Worm (Caenorhabditis elegans): ENCODE measurements around the gene M116.5.

M116.5 gene

ce11 chrIV:8454076-8454475 lies 33.2 kb upstream of the M116.5 start:
- TF ChIP-seq tbx-11 (GFP tag; IDR thresholded peaks at IDR 0.05): no peak

DNA sequence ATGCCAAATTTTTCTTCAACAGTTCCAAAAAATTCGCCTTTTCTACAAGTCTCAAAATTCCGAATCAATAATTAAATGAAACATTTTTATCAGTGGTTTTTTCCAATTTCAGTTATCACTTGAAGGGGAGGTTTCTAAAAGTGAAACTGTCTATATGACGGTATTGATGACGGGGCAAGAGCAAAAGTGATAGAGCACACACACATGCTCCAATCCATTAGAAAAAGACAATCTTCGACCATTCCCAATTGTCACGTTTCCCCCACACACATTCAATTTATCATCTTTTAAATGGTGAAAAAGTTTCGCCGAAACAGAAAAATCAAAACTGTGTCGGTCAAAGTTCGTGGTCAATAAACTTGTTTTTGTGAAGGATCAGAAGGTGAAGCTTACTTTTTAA lies 32.3 kb upstream of the M116.5 start:
- TF ChIP-seq hnd-1 (tag; optimal IDR thresholded peaks at IDR 0.05) (no peak), ets-7 (tag; optimal IDR thresholded peaks at IDR 0.05) (no peak), ceh-36 (tag; optimal IDR thresholded peaks at IDR 0.05) (no peak), flt-1 (GFP tag; IDR thresholded peaks at IDR 0.05) (no peak), sea-1 (GFP tag; conservative IDR thresholded peaks at IDR 0.05) (no peak)

DNA sequence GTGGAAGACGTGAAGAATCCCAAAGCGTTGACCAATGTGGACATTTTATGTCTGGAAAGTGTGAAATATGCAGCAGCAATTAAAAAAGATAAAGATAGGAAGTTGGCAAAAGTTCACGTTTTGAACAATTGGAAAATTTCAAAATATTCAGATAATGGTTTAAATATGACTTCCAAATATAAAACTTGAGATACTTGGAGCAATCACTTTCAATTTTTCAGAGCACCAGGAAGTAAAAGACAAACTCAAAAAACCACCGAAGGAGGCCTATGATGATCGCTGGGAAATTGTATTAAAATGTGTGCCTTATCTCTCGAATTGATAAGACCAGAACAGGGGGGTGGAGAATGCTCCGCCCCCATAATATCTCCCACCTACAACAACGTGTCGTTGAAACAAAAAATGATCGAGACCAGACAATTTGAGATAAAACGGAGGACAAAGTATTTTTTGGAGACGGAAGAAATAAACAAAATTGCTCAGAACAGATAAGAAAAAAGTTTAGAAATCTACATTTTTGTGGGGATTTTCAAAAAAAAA lies 30.9 kb upstream of the M116.5 start, which contains the start of gene eppl-1:
Gene eppl-1, minus strand, starts transcription at position 51 of the 540 bp plus-strand sequence.
- TF ChIP-seq hmbx-1 (tag; optimal IDR thresholded peaks at IDR 0.05) (no peak), tbx-11 (GFP tag; IDR thresholded peaks at IDR 0.05) (no peak), F13C5.2 (tag; optimal IDR thresholded peaks at IDR 0.05) (no peak), tra-4 (tag; optimal IDR thresholded peaks at IDR 0.05) (no peak), flt-1 (GFP tag; IDR thresholded peaks at IDR 0.05) (no peak), sea-1 (GFP tag; conservative IDR thresholded peaks at IDR 0.05) (no peak), tbx-37 (GFP tag; conservative IDR thresholded peaks at IDR 0.05) (no peak), ama-1 (optimal IDR thresholded peaks at IDR 0.05) (no peak), ceh-36 (tag; optimal IDR thresholded peaks at IDR 0.05) (no peak), B0310.2 (tag; optimal IDR thresholded peaks at IDR 0.05) (no peak), aly-1 (tag; optimal IDR thresholded peaks at IDR 0.05) (no peak), hnd-1 (tag; optimal IDR thresholded peaks at IDR 0.05) (no peak), hmg-4 (GFP tag; optimal IDR thresholded peaks at IDR 0.05) (no peak), pes-1 (GFP tag; IDR thresholded peaks at IDR 0.05) (no peak), ets-7 (tag; optimal IDR thresholded peaks at IDR 0.05) (no peak), scrt-1 (GFP tag; IDR thresholded peaks at IDR 0.05) (no peak), ceh-13 (GFP tag; optimal IDR thresholded peaks at IDR 0.05) (no peak)

DNA sequence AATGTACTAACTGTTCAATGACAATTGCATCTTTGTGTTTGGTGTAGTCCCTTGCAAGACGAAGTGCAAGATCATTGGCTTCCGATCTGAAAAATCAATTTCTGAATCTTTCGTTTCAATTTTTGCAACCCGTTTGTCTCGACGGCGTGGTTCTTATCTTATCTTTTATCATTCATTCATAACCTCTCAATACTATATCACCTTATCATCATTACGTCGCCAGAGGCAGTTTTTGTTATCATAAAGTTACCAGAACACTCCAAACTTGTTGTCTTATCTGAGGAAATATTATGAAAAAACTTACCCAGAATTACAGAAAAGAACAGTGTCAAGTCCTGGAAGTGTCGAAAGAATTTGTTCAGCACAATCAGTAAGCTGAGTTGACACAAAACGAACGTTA lies 29.7 kb upstream of the M116.5 start:
- TF ChIP-seq pes-1 (GFP tag; IDR thresholded peaks at IDR 0.05) (no peak), aly-1 (tag; optimal IDR thresholded peaks at IDR 0.05) (no peak), B0310.2 (tag; optimal IDR thresholded peaks at IDR 0.05) (no peak), flt-1 (GFP tag; IDR thresholded peaks at IDR 0.05) (no peak), hnd-1 (tag; optimal IDR thresholded peaks at IDR 0.05) (no peak), ceh-13 (GFP tag; optimal IDR thresholded peaks at IDR 0.05) (no peak), tbx-11 (GFP tag; IDR thresholded peaks at IDR 0.05) (no peak), F13C5.2 (tag; optimal IDR thresholded peaks at IDR 0.05) (no peak)

DNA sequence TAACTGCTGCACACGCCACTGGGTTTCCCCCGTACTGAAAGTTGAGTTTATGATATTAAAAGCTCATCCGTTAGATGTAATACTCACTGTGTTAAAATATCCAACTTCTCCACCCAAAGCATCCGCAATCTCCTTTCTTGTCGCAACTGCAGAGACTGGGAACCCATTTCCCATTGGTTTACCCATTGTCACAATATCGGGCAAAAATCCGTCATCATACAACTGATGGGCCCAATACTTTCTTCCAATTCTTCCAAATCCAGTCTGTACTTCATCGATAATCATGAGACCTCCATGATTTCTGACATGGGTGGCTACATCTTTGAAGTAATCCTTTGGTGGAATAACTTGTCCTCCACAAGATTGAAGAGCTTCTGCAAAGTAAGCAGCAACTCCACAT lies 29.0 kb upstream of the M116.5 start:
- TF ChIP-seq aly-1 (tag; optimal IDR thresholded peaks at IDR 0.05): no peak
- TF ChIP-seq scrt-1 (GFP tag; IDR thresholded peaks at IDR 0.05): no peak
- TF ChIP-seq hmbx-1 (tag; optimal IDR thresholded peaks at IDR 0.05): no peak
- no peak for TF ChIP-seq B0310.2 (tag; optimal IDR thresholded peaks at IDR 0.05)
- no peak for TF ChIP-seq hnd-1 (tag; optimal IDR thresholded peaks at IDR 0.05)
- no peak for TF ChIP-seq tbx-11 (GFP tag; IDR thresholded peaks at IDR 0.05)

DNA sequence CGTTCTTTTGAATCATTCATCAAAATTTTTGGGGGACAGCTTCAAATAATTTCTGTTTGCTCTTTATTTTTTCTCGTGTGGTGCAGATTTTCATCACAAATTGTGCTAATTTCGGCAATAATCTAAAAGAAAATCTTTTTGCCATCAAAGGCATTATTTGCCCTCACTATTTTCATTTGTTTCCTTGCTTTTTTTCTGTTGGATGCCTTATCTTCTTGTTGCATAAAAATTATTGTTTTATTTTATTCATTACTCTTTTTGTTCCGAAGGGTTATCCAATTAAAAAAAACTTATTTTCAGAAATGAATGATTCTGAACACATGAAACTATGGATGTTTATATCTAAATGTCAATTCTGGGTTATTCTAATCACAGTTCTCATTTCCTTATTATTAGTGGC lies 26.0 kb upstream of the M116.5 start, which contains the start of gene T01B11.1:
Gene T01B11.1, plus strand, starts transcription at position 301 of the 400 bp plus-strand sequence.
- TF ChIP-seq scrt-1 (GFP tag; IDR thresholded peaks at IDR 0.05): no peak
- no peak for TF ChIP-seq hmg-4 (GFP tag; optimal IDR thresholded peaks at IDR 0.05)
- TF ChIP-seq ets-7 (tag; optimal IDR thresholded peaks at IDR 0.05): no peak
- no peak for TF ChIP-seq ceh-13 (GFP tag; optimal IDR thresholded peaks at IDR 0.05)
- no peak for TF ChIP-seq flt-1 (GFP tag; IDR thresholded peaks at IDR 0.05)
- TF ChIP-seq hmbx-1 (tag; optimal IDR thresholded peaks at IDR 0.05): no peak
- no peak for TF ChIP-seq F13C5.2 (tag; optimal IDR thresholded peaks at IDR 0.05)
- no peak for TF ChIP-seq ama-1 (optimal IDR thresholded peaks at IDR 0.05)
- no peak for TF ChIP-seq hnd-1 (tag; optimal IDR thresholded peaks at IDR 0.05)
- no peak for TF ChIP-seq ceh-36 (tag; optimal IDR thresholded peaks at IDR 0.05)
- TF ChIP-seq B0310.2 (tag; optimal IDR thresholded peaks at IDR 0.05): no peak

DNA sequence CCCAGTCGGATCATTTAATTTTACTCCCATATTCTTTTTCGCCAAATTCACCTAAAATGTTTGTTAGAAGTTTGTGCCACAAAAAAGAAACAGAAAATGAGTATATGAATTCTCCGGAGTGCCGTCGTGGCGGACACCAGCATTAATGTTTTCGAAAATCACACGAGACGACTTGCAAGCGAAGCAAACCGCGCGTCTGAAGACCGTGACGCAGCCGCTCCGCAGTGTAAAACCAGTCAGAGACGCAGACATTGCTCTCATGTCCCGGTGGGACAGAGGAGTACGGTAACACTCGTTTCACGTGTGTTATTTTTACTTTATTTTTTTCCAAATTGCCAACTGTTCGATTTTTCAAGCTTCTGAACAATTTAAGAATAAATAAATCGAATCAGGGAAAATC lies 11.8 kb upstream of the M116.5 start, which contains the start of the genes T26A8.4 and pdtf-1:
Gene T26A8.4, minus strand, starts transcription at position 185 of the 400 bp plus-strand sequence.
Gene pdtf-1, plus strand, starts transcription at position 330 of the 400 bp plus-strand sequence.
- TF ChIP-seq tbx-37 (GFP tag; conservative IDR thresholded peaks at IDR 0.05) (no peak), tra-4 (tag; optimal IDR thresholded peaks at IDR 0.05) (no peak), hnd-1 (tag; optimal IDR thresholded peaks at IDR 0.05) (no peak), flt-1 (GFP tag; IDR thresholded peaks at IDR 0.05) (peak; percentile 37; the same call in 1 of the 2 replicates), hmg-4 (GFP tag; optimal IDR thresholded peaks at IDR 0.05) (peak; percentile 77), scrt-1 (GFP tag; IDR thresholded peaks at IDR 0.05) (0 out of 2 replicates have a peak, but pooled peaks have one; percentile 38), ets-7 (tag; optimal IDR thresholded peaks at IDR 0.05) (no peak), sea-1 (GFP tag; conservative IDR thresholded peaks at IDR 0.05) (no peak), aly-1 (tag; optimal IDR thresholded peaks at IDR 0.05) (no peak), ama-1 (optimal IDR thresholded peaks at IDR 0.05) (peak; percentile 36), B0310.2 (tag; optimal IDR thresholded peaks at IDR 0.05) (peak; percentile 37), tbx-11 (GFP tag; IDR thresholded peaks at IDR 0.05) (no peak), pes-1 (GFP tag; IDR thresholded peaks at IDR 0.05) (no peak), F13C5.2 (tag; optimal IDR thresholded peaks at IDR 0.05) (peak; percentile 69), hmbx-1 (tag; optimal IDR thresholded peaks at IDR 0.05) (peak; percentile 27)
